Worm (Caenorhabditis elegans): ENCODE results near the gene apc-10.

DNA sequence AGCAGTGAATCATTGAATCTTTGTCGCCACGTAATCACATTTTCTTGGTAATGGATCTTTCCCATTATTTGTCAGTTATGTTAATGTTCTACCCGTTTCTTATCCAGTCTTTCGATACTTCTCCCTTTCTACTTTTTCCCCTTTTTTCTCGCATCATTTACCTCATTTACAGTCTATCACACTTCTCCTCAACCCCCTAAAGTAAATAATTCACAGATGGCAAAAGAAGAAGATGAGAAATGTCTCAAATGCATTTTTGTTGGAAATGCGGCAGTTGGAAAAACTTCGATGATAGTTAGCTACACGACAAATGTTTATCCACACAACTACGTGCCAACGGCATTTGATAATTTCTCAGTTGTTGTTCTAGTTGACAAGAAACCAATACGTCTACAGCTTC lies 35.9 kb upstream of the apc-10 start, which contains the start of gene chw-1:
- TF ChIP-seq W03F9.2 (tag; optimal IDR thresholded peaks at IDR 0.05) (no peak), him-1 (tag; optimal IDR thresholded peaks at IDR 0.05) (no peak)
